Fruit fly (Drosophila melanogaster) whole organism, embryonic: ENCODE data around the gene CG45078.

ENCODE experiments used
- Abd-B ChIP-seq: fragments of 200-800 bp; sonication (Bioruptor generic); optimal IDR thresholded peaks from 2 replicates; lab custom pipeline; 2018; ENCODE audit warnings: missing biosample characterization, mild to moderate bottlenecking, missing genetic modification characterization, moderate library complexity
- Blimp-1 ChIP-seq: fragments of 200-800 bp; sonication (Bioruptor generic); optimal IDR thresholded peaks from 3 replicates; lab custom pipeline; 2018; ENCODE audit warnings: missing biosample characterization, missing genetic modification characterization, mild to moderate bottlenecking, moderate library complexity, missing genetic modification reagents
- CG11456 ChIP-seq: fragments of 200-800 bp; sonication (Bioruptor generic); IDR thresholded peaks from 3 replicates; pipeline ENCODE4 v1.3.6; 2022; ENCODE audit warnings: missing biosample characterization, missing genetic modification characterization
- CG31441 ChIP-seq: fragments of 200-800 bp; sonication (Bioruptor generic); IDR thresholded peaks from 2 replicates; pipeline ENCODE4 v1.3.6; 2022; ENCODE audit warnings: missing biosample characterization, missing genetic modification characterization
- Jarid2 ChIP-seq: fragments of 200-800 bp; sonication (Bioruptor generic); optimal IDR thresholded peaks from 3 replicates; lab custom pipeline; 2017; ENCODE audit warnings: mild to moderate bottlenecking, missing biosample characterization, missing genetic modification reagents, missing genetic modification characterization
- al ChIP-seq: fragments of 200-800 bp; sonication (Bioruptor generic); IDR thresholded peaks from 2 replicates; pipeline ENCODE4 v1.3.6; 2022; ENCODE audit warnings: missing biosample characterization, missing genetic modification characterization
- disco-r ChIP-seq: fragments of 200-800 bp; sonication (Bioruptor generic); optimal IDR thresholded peaks from 2 replicates; lab custom pipeline; 2016; ENCODE audit warnings: missing biosample characterization, missing genetic modification characterization
- fd64A ChIP-seq: fragments of 200-800 bp; sonication (Bioruptor generic); optimal IDR thresholded peaks from 3 replicates; lab custom pipeline; 2018; ENCODE audit warnings: missing biosample characterization, mild to moderate bottlenecking, missing genetic modification characterization
- h ChIP-seq: fragments of >200 bp; optimal IDR thresholded peaks from 2 replicates; lab custom pipeline; 2017
- lbe ChIP-seq: fragments of 200-800 bp; sonication (Bioruptor generic); optimal IDR thresholded peaks from 2 replicates; lab custom pipeline; 2016; ENCODE audit warnings: missing biosample characterization, mild to moderate bottlenecking, missing genetic modification characterization

- TF ChIP-seq fd64A (GFP tag; lab: Kevin White, UChicago) (no peak), lbe (GFP tag; lab: Kevin White, UChicago) (no peak), Blimp-1 (GFP tag; lab: Kevin White, UChicago) (no peak), CG11456 (GFP tag; lab: Robert Waterston, UW) (no peak), h (lab: Kevin White, UChicago) (no peak), Jarid2 (no peak), Abd-B (GFP tag; lab: Kevin White, UChicago) (no peak), disco-r (no peak), CG31441 (GFP tag; lab: Robert Waterston, UW) (no peak), al (GFP tag; lab: Robert Waterston, UW) (no peak)
These were observed 977 bp upstream of the CG45078 start for dm6 chr3R:10778151-10778550.
